Worm (Caenorhabditis elegans) whole organism, late embryonic: ENCODE data around the gene K01G12.22.

ENCODE experiments used
- C38D4.7 ChIP-seq: fragments of 200-800 bp; sonication (Bioruptor generic); optimal IDR thresholded peaks from 2 replicates; lab custom pipeline; 2018; ENCODE audit warnings: mild to moderate bottlenecking, missing genetic modification characterization, moderate library complexity, missing compliant biosample characterization
- K02D7.2 ChIP-seq: sonication (generic microtip); optimal IDR thresholded peaks from 2 replicates; lab custom pipeline; 2017; ENCODE audit warnings: mild to moderate bottlenecking, missing genetic modification characterization, missing compliant biosample characterization
- K09A11.1 ChIP-seq: sonication (generic microtip); optimal IDR thresholded peaks from 2 replicates; lab custom pipeline; 2017; ENCODE audit warnings: antibody characterized with exemption, mild to moderate bottlenecking, missing genetic modification characterization, missing compliant biosample characterization; ENCODE audit not compliant: insufficient read depth
- T23F11.4 ChIP-seq: fragments of 200-800 bp; sonication (Bioruptor generic); optimal IDR thresholded peaks from 2 replicates; lab custom pipeline; 2018; ENCODE audit warnings: mild to moderate bottlenecking, missing genetic modification characterization, missing compliant biosample characterization
- ama-1 ChIP-seq: fragments of 150-350 bp; optimal IDR thresholded peaks from 2 replicates; lab custom pipeline; 2014
- ceh-14 ChIP-seq: sonication (generic microtip); optimal IDR thresholded peaks from 2 replicates; lab custom pipeline; 2016; ENCODE audit warnings: missing genotype, missing genetic modification characterization, missing compliant biosample characterization
- ceh-2 ChIP-seq: sonication (generic microtip); optimal IDR thresholded peaks from 2 replicates; lab custom pipeline; 2016; ENCODE audit warnings: missing genotype, missing genetic modification characterization, missing compliant biosample characterization
- ceh-24 ChIP-seq: sonication (generic microtip); optimal IDR thresholded peaks from 2 replicates; lab custom pipeline; 2016; ENCODE audit warnings: mild to moderate bottlenecking, missing genetic modification characterization, missing compliant biosample characterization
- ceh-31 ChIP-seq: sonication (generic microtip); optimal IDR thresholded peaks from 2 replicates; lab custom pipeline; 2016; ENCODE audit warnings: missing genetic modification characterization, missing compliant biosample characterization
- ceh-45 ChIP-seq: fragments of 200-800 bp; sonication (Bioruptor generic); IDR thresholded peaks from 2 replicates; pipeline ENCODE4 v1.3.6; 2022; ENCODE audit warnings: missing genetic modification reagents, missing genetic modification characterization, missing compliant biosample characterization
- ceh-48 ChIP-seq: sonication (generic microtip); optimal IDR thresholded peaks from 2 replicates; lab custom pipeline; 2016; ENCODE audit warnings: missing genetic modification characterization, inconsistent platforms, missing compliant biosample characterization
- che-1 ChIP-seq: sonication (generic microtip); optimal IDR thresholded peaks from 2 replicates; lab custom pipeline; 2016; ENCODE audit warnings: mild to moderate bottlenecking, missing genetic modification characterization, missing compliant biosample characterization
- dmd-4 ChIP-seq: sonication (generic microtip); optimal IDR thresholded peaks from 2 replicates; lab custom pipeline; 2016; ENCODE audit warnings: borderline replicate concordance, missing genetic modification characterization, missing compliant biosample characterization
- dve-1 ChIP-seq: sonication (generic microtip); optimal IDR thresholded peaks from 2 replicates; lab custom pipeline; 2017; ENCODE audit warnings: antibody characterized with exemption, mild to moderate bottlenecking, missing genetic modification characterization, missing compliant biosample characterization
- elt-2 ChIP-seq: sonication (generic microtip); optimal IDR thresholded peaks from 2 replicates; lab custom pipeline; 2016; ENCODE audit warnings: missing genetic modification reagents, missing genetic modification characterization, missing compliant biosample characterization
- fkh-10 ChIP-seq: fragments of 150-350 bp; optimal IDR thresholded peaks from 2 replicates; lab custom pipeline; 2014; ENCODE audit warnings: missing biosample characterization, missing genetic modification reagents, missing genetic modification characterization
- fkh-6 ChIP-seq: sonication (generic microtip); optimal IDR thresholded peaks from 2 replicates; lab custom pipeline; 2016; ENCODE audit warnings: missing genetic modification characterization, missing compliant biosample characterization
- gmeb-2 ChIP-seq: sonication (generic microtip); optimal IDR thresholded peaks from 2 replicates; lab custom pipeline; 2016; ENCODE audit warnings: missing genetic modification characterization, inconsistent platforms, missing compliant biosample characterization
- hlh-13 ChIP-seq: fragments of 200-800 bp; sonication (Bioruptor generic); optimal IDR thresholded peaks from 2 replicates; lab custom pipeline; 2018; ENCODE audit warnings: mild to moderate bottlenecking, missing genetic modification characterization, missing compliant biosample characterization
- hlh-15 ChIP-seq: sonication (generic microtip); optimal IDR thresholded peaks from 2 replicates; lab custom pipeline; 2016; ENCODE audit warnings: missing genetic modification characterization, missing compliant biosample characterization
- hlh-30 ChIP-seq: sonication (generic microtip); optimal IDR thresholded peaks from 2 replicates; lab custom pipeline; 2017; ENCODE audit warnings: antibody characterized with exemption, missing genetic modification characterization, missing compliant biosample characterization; ENCODE audit not compliant: insufficient read depth
- hlh-6 ChIP-seq: sonication (generic microtip); optimal IDR thresholded peaks from 2 replicates; lab custom pipeline; 2016; ENCODE audit warnings: missing genotype, missing genetic modification characterization, missing compliant biosample characterization
- lim-6 ChIP-seq: sonication (generic microtip); optimal IDR thresholded peaks from 2 replicates; lab custom pipeline; 2016; ENCODE audit warnings: missing genetic modification characterization, missing compliant biosample characterization
- lin-11 ChIP-seq: fragments of 200-800 bp; sonication (Bioruptor generic); optimal IDR thresholded peaks from 2 replicates; lab custom pipeline; 2018; ENCODE audit warnings: mild to moderate bottlenecking, missing genetic modification characterization, missing compliant biosample characterization
- madf-2 ChIP-seq: sonication (generic microtip); optimal IDR thresholded peaks from 2 replicates; lab custom pipeline; 2017; ENCODE audit warnings: missing genetic modification characterization, missing compliant biosample characterization
- mec-3 ChIP-seq: sonication (generic microtip); optimal IDR thresholded peaks from 2 replicates; lab custom pipeline; 2016; ENCODE audit warnings: borderline replicate concordance, missing genetic modification characterization, missing compliant biosample characterization
- nfya-1 ChIP-seq: sonication (generic microtip); optimal IDR thresholded peaks from 2 replicates; lab custom pipeline; 2017; ENCODE audit warnings: missing genetic modification characterization, mild to moderate bottlenecking, missing compliant biosample characterization, antibody characterized with exemption, moderate library complexity
- nhr-11 ChIP-seq: fragments of 150-350 bp; optimal IDR thresholded peaks from 2 replicates; lab custom pipeline; 2014; ENCODE audit warnings: missing biosample characterization, missing genetic modification characterization
- nhr-232 ChIP-seq: sonication (generic microtip); optimal IDR thresholded peaks from 2 replicates; lab custom pipeline; 2016; ENCODE audit warnings: missing genetic modification characterization, missing compliant biosample characterization
- pax-1 ChIP-seq: fragments of 150-350 bp; optimal IDR thresholded peaks from 2 replicates; lab custom pipeline; 2014; ENCODE audit warnings: missing biosample characterization, missing genetic modification characterization
- pha-2 ChIP-seq: sonication (generic microtip); optimal IDR thresholded peaks from 2 replicates; lab custom pipeline; 2017; ENCODE audit warnings: mild to moderate bottlenecking, missing genetic modification characterization, missing compliant biosample characterization
- pha-4 ChIP-seq: fragments of 150-350 bp; optimal IDR thresholded peaks from 2 replicates; lab custom pipeline; 2018; ENCODE audit warnings: missing biosample characterization, missing genetic modification reagents, missing genetic modification characterization
- pqm-1 ChIP-seq: sonication (generic microtip); optimal IDR thresholded peaks from 2 replicates; lab custom pipeline; 2016; ENCODE audit warnings: missing genetic modification characterization, missing compliant biosample characterization
- pros-1 ChIP-seq: fragments of 150-350 bp; optimal IDR thresholded peaks from 2 replicates; lab custom pipeline; 2014; ENCODE audit warnings: missing biosample characterization, missing genetic modification reagents, missing genetic modification characterization
- ref-2 ChIP-seq: sonication (generic microtip); optimal IDR thresholded peaks from 2 replicates; lab custom pipeline; 2016; ENCODE audit warnings: missing genetic modification characterization, missing compliant biosample characterization
- sdc-2 ChIP-seq: sonication (generic microtip); optimal IDR thresholded peaks from 2 replicates; lab custom pipeline; 2016; ENCODE audit warnings: missing genotype, missing genetic modification characterization, missing compliant biosample characterization
- syd-9 ChIP-seq: sonication (generic microtip); optimal IDR thresholded peaks from 2 replicates; lab custom pipeline; 2016; ENCODE audit warnings: mild to moderate bottlenecking, missing genetic modification characterization, moderate library complexity, missing compliant biosample characterization
- tbx-2 ChIP-seq: sonication (generic microtip); optimal IDR thresholded peaks from 2 replicates; lab custom pipeline; 2016; ENCODE audit warnings: missing genetic modification characterization, missing compliant biosample characterization
- ztf-16 ChIP-seq: sonication (generic microtip); optimal IDR thresholded peaks from 2 replicates; lab custom pipeline; 2017; ENCODE audit warnings: missing genetic modification characterization, missing compliant biosample characterization

K01G12.22 gene

DNA sequence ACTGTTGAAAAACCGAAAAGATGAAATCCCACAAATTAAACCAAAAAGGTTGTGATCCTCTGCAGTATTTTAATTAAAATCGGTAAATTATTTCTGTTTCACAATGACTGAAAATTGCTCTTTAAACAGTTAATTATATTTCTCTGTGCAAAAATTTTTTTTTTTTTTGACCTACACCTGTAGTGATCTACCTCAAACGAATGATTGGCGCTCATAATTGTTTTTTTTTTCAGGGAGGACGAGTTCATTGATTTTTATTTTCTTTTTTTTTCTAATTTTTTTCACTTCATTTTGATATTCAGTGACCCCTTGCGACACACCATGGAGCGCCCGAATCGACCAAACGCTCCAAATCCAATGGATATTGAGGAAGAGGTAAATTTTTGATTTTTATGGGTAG, 4.2 kb downstream of the K01G12.22 start, which contains the start of gene F02H6.2:
TSS of gene F02H6.2 (plus strand) at position 301 of the 400 bp plus-strand sequence.
- TF ChIP-seq ceh-31 (tag; lab: Kevin White, UChicago) (no peak), ceh-14 (tag; lab: Kevin White, UChicago) (no peak), sdc-2 (tag; lab: Kevin White, UChicago) (no peak), hlh-6 (tag; lab: Kevin White, UChicago) (no peak), lim-6 (tag; lab: Kevin White, UChicago) (no peak), pha-2 (tag; lab: Kevin White, UChicago) (no peak), mec-3 (tag; lab: Kevin White, UChicago) (no peak), dve-1 (tag; lab: Kevin White, UChicago) (no peak), ceh-24 (tag; lab: Kevin White, UChicago) (no peak), T23F11.4 (no peak), ama-1 (lab: Kevin White, UChicago) (no peak), pha-4 (tag; lab: Kevin White, UChicago) (no peak), lin-11 (no peak), pqm-1 (tag; lab: Kevin White, UChicago) (no peak), hlh-30 (tag; lab: Kevin White, UChicago) (no peak), ref-2 (tag; lab: Kevin White, UChicago) (no peak), ceh-48 (tag; lab: Kevin White, UChicago) (no peak), gmeb-2 (tag; lab: Kevin White, UChicago) (no peak)
- TF ChIP-seq, all 69 proteins: peak for 0

DNA sequence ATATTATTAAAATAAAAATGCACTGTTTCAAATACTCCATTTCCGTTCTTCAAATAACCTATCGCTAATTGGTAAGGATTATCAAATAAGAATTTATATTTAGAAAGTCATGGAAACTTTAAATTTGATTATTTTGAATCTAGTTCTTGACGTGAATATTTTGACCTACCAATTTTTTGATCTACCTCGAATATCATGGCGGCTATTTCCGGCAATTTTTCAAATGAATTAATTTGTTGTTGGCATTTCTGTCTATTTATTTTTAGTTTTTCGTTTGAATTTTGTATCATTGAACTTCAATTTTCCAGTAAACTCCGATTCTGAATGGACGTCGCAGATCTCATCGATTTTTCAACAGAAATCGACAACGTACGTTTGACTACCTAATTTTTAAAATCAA, 11.1 kb downstream of the K01G12.22 start, which contains the start of gene F02H6.3:
TSS of gene F02H6.3 (plus strand) at position 266 of the 400 bp plus-strand sequence.
- TF ChIP-seq K02D7.2 (tag; lab: Kevin White, UChicago) (no peak), hlh-15 (tag; lab: Kevin White, UChicago) (no peak), fkh-10 (GFP tag; lab: Kevin White, UChicago) (no peak)

DNA sequence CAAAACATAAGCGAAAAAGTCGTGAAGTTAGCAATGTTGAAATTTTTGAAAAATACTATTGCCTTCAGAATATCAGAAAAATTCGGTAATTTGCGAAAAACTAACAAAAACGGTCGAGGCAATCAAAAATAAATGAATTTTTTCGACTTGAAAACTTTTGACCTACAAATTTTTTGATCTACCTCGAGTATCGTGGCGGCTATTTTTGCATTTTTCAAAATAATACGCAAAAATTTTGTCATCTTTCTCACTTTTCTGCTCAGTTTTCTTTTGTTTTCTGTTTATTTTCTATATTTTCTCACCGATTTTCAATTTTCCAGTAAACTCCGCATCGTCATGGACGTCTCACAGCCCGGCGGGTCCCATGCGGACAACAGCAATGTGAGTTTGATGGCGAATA, 23.8 kb downstream of the K01G12.22 start:
- TF ChIP-seq pqm-1 (tag; lab: Kevin White, UChicago) (no peak), nhr-232 (tag; lab: Kevin White, UChicago) (no peak), fkh-6 (no peak), madf-2 (tag; lab: Kevin White, UChicago) (no peak), nhr-11 (no peak), pha-2 (tag; lab: Kevin White, UChicago) (no peak)

DNA sequence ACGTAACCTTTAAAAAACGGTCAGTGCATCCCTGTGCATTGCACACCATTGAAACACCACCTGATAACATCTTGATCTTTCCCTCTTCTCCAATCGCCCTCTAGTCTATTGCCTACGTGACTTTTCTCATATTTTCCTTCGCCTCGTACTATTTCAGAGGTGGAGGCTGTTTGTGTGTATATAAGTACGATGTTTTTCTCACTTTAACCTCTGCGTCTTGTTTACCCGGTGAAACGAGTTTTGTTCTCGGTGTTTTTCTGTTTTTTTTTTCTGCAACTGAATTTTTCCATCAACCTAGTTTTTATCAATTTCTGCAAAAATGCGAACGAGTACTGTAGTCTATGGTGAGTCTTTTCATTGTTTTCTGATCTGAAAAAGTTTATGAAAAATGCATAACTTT, 27.7 kb downstream of the K01G12.22 start, which contains the start of gene sqrd-1:
TSS of gene sqrd-1 (plus strand) at position 158 of the 400 bp plus-strand sequence.
- TF ChIP-seq mec-3 (tag; lab: Kevin White, UChicago) = no peak
- TF ChIP-seq elt-2 (tag; lab: Kevin White, UChicago) = peak; percentile 34

DNA sequence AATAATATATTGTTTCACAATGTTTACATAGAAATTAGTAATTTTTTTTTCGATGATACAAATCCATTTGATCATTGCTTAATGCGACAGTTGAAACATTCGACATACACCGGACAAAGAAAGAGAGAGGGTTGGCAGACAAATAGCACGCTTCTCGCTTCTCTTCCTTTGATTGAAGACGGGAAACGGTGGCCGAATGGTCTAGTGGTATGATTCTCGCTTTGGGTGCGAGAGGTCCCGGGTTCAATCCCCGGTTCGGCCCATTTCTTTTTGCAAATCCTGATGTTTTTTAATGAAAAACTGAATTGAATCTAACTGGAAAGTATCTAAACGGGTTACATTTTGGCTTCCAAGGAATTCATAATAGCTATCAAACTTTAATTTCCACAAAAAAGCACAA, 32.9 kb downstream of the K01G12.22 start:
- TF ChIP-seq ceh-45 (GFP tag; lab: Robert Waterston, UW) (0 out of 2 replicates have a peak, but pooled peaks have one; percentile 21), pros-1 (tag; lab: Kevin White, UChicago) (no peak), nfya-1 (peak; percentile 4), C38D4.7 (GFP tag; lab: Kevin White, UChicago) (peak; percentile 1), hlh-13 (GFP tag; lab: Kevin White, UChicago) (peak; percentile 2), ceh-2 (tag; lab: Kevin White, UChicago) (no peak), ref-2 (tag; lab: Kevin White, UChicago) (no peak), gmeb-2 (tag; lab: Kevin White, UChicago) (peak; percentile 36), dmd-4 (tag; lab: Kevin White, UChicago) (no peak), ztf-16 (tag; lab: Kevin White, UChicago) (no peak), syd-9 (tag; lab: Kevin White, UChicago) (peak; percentile 3), K09A11.1 (tag; lab: Kevin White, UChicago) (peak; percentile 30), hlh-15 (tag; lab: Kevin White, UChicago) (peak; percentile 15), che-1 (tag; lab: Kevin White, UChicago) (peak; percentile 17), nhr-232 (tag; lab: Kevin White, UChicago) (peak; percentile 11), tbx-2 (tag; lab: Kevin White, UChicago) (peak; percentile 23), elt-2 (tag; lab: Kevin White, UChicago) (peak; percentile 0), ceh-48 (tag; lab: Kevin White, UChicago) (no peak), pax-1 (tag; lab: Kevin White, UChicago) (no peak)
